Fruit fly (Drosophila melanogaster): ENCODE results near the gene CG34263.
A peak's percentile ranks its signal among the peaks of the same experiment; 100 is the strongest.

Gene CG34263

DNA sequence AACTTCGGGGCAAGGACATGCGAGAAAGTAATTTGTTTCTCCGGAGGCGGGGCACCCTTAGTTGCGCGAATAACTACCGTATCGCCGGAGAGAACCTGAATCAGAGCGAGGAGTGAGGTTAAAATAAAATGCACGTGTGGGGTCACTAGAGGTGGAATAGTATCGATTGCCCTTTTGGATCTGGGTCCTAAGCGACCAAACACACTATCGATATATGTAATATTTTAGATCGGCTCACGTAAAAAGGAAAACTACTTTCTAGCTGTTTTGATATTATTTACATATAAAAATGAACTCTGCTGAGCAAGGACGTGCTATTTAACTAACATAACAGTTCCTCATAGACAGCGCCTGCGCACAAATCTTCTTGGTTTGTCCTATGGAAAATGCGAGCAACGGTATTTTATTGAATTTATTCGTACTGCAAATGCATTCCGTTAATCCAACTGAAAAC lies 3.0 kb downstream of the CG34263 start:
- 0 out of 3 replicates have a peak, but pooled peaks have one; percentile 51 for TF ChIP-seq CG2199 (GFP tag; IDR thresholded peaks at IDR 0.05)
- TF ChIP-seq nerfin-1 (tag; optimal IDR thresholded peaks at IDR 0.05), result peak; percentile 87
- TF ChIP-seq br (optimal IDR thresholded peaks at IDR 0.05), result no peak
- peak; percentile 18 for TF ChIP-seq Sin3A (optimal IDR thresholded peaks at IDR 0.05)
- peak; percentile 65; the same call in 1 of the 3 replicates for TF ChIP-seq CG34422 (GFP tag; IDR thresholded peaks at IDR 0.05)
- peak; percentile 62; the same call in 1 of the 2 replicates for TF ChIP-seq tna (GFP tag; IDR thresholded peaks at IDR 0.05; ENCODE audit: partially characterized antibody)
- peak; percentile 8 for TF ChIP-seq CHES-1-like (GFP tag; optimal IDR thresholded peaks at IDR 0.05)
- TF ChIP-seq Dbx (GFP tag; IDR thresholded peaks at IDR 0.05), result peak; percentile 47; the same call in 1 of the 3 replicates
- peak; percentile 84 for TF ChIP-seq Opbp (GFP tag; IDR thresholded peaks at IDR 0.05; ENCODE audit: partially characterized antibody)
- TF ChIP-seq unc-4 (GFP tag; IDR thresholded peaks at IDR 0.05; ENCODE audit: partially characterized antibody), result peak; percentile 88
- TF ChIP-seq CG34376 (GFP tag; optimal IDR thresholded peaks at IDR 0.05), result peak; percentile 43
- TF ChIP-seq sna (GFP tag; IDR thresholded peaks at IDR 0.05; ENCODE audit: partially characterized antibody), result peak; percentile 80
- peak; percentile 98 for TF ChIP-seq dm (GFP tag; optimal IDR thresholded peaks at IDR 0.05)
- TF ChIP-seq amos (GFP tag; IDR thresholded peaks at IDR 0.05; ENCODE audit: partially characterized antibody), result peak; percentile 89
- TF ChIP-seq CG10321 (GFP tag; IDR thresholded peaks at IDR 0.05), result peak; percentile 50; the same call in 1 of the 2 replicates
- peak; percentile 28 for TF ChIP-seq Ets97D (GFP tag; optimal IDR thresholded peaks at IDR 0.05)
- TF ChIP-seq CG9797 (GFP tag; optimal IDR thresholded peaks at IDR 0.05), result peak; percentile 27
- TF ChIP-seq CG30020 (tag; optimal IDR thresholded peaks at IDR 0.05), result no peak
- peak; percentile 81 for TF ChIP-seq Bgb (GFP tag; IDR thresholded peaks at IDR 0.05; ENCODE audit: partially characterized antibody)
- peak; percentile 80 for TF ChIP-seq sens (GFP tag)
- TF ChIP-seq CG4854 (GFP tag; optimal IDR thresholded peaks at IDR 0.05), result no peak
- TF ChIP-seq vvl (GFP tag; IDR thresholded peaks at IDR 0.05), result 0 out of 2 replicates have a peak, but pooled peaks have one; percentile 17
- peak; percentile 81 for TF ChIP-seq vnd (GFP tag; IDR thresholded peaks at IDR 0.05; ENCODE audit: partially characterized antibody)
- TF ChIP-seq MBD-R2 (GFP tag; IDR thresholded peaks at IDR 0.05), result peak; percentile 51; the same call in 1 of the 2 replicates
- TF ChIP-seq sr (GFP tag; IDR thresholded peaks at IDR 0.05), result no peak
- TF ChIP-seq HLH4C (GFP tag; IDR thresholded peaks at IDR 0.05; ENCODE audit: partially characterized antibody), result peak; percentile 70
- TF ChIP-seq stwl (tag; optimal IDR thresholded peaks at IDR 0.05), result peak; percentile 25
- TF ChIP-seq Fer2 (tag; optimal IDR thresholded peaks at IDR 0.05), result no peak
- TF ChIP-seq CG12391 (tag; optimal IDR thresholded peaks at IDR 0.05), result peak; percentile 1
- TF ChIP-seq ERR (GFP tag; optimal IDR thresholded peaks at IDR 0.05), result no peak
- TF ChIP-seq MESR4 (GFP tag; optimal IDR thresholded peaks at IDR 0.05), result peak; percentile 88
- peak; percentile 2 for TF ChIP-seq Myb (GFP tag; optimal IDR thresholded peaks at IDR 0.05)
- TF ChIP-seq CG13287 (GFP tag; IDR thresholded peaks at IDR 0.05; ENCODE audit: partially characterized antibody), result peak; percentile 90
- TF ChIP-seq E2f2 (GFP tag; IDR thresholded peaks at IDR 0.05), result peak; percentile 28; the same call in 1 of the 2 replicates
- peak; percentile 43; the same call in 1 of the 2 replicates for TF ChIP-seq Rfx (GFP tag; IDR thresholded peaks at IDR 0.05)
- TF ChIP-seq CG14710 (tag; optimal IDR thresholded peaks at IDR 0.05), result peak; percentile 28
- peak; percentile 73; the same call in 2 of the 3 replicates for TF ChIP-seq Doc3 (GFP tag; IDR thresholded peaks at IDR 0.05; ENCODE audit: partially characterized antibody)
- TF ChIP-seq CG6791 (GFP tag; IDR thresholded peaks at IDR 0.05; ENCODE audit: partially characterized antibody), result peak; percentile 89
- peak; percentile 79 for TF ChIP-seq Med (GFP tag)
- TF ChIP-seq CG13894 (tag; optimal IDR thresholded peaks at IDR 0.05), result peak; percentile 54
- TF ChIP-seq Ssrp (tag; optimal IDR thresholded peaks at IDR 0.05), result no peak
- no peak for TF ChIP-seq ro (GFP tag; IDR thresholded peaks at IDR 0.05)
- no peak for TF ChIP-seq Dip2 (GFP tag; IDR thresholded peaks at IDR 0.05)
- TF ChIP-seq CTCF (GFP tag; optimal IDR thresholded peaks at IDR 0.05), result peak; percentile 11
- TF ChIP-seq zen2 (GFP tag; IDR thresholded peaks at IDR 0.05; ENCODE audit: partially characterized antibody), result peak; percentile 84
- peak; percentile 84 for TF ChIP-seq knrl (GFP tag; IDR thresholded peaks at IDR 0.05; ENCODE audit: partially characterized antibody)
- no peak for TF ChIP-seq CG17385 (GFP tag; optimal IDR thresholded peaks at IDR 0.05)
- TF ChIP-seq CG14860 (GFP tag; IDR thresholded peaks at IDR 0.05; ENCODE audit: partially characterized antibody), result peak; percentile 71
- peak; percentile 70 for TF ChIP-seq cwo (GFP tag; optimal IDR thresholded peaks at IDR 0.05)
- TF ChIP-seq Sox100B (GFP tag; optimal IDR thresholded peaks at IDR 0.05), result no peak

All from whole organism, embryonic.